ENCODE assay signal across 1 fruit fly cellular context in genomic region chr3R:30689653-30690052, dm6.
TF ChIP-seq lines count a peak whose summit lies in the region.

No protein-coding gene starts in this region.

TF ChIP-seq in whole organism, prepupa, 60 proteins besides CTCF, POLR2A, EP300 and RAD21 (continued from another document):
- TF ChIP-seq net (GFP tag; optimal IDR thresholded peaks at IDR 0.05; lab: Kevin White, UChicago): peak; percentile 35
- TF ChIP-seq Met (GFP tag; optimal IDR thresholded peaks at IDR 0.05; lab: Kevin White, UChicago): peak; percentile 92
- TF ChIP-seq CG6792 (GFP tag; optimal IDR thresholded peaks at IDR 0.05; lab: Kevin White, UChicago): peak; percentile 57
- peak in 1 of 2 experiments; percentile 21 for TF ChIP-seq salr (GFP tag; optimal IDR thresholded peaks at IDR 0.05; lab: Kevin White, UChicago)
- peak; percentile 29 for TF ChIP-seq CG10669 (GFP tag; optimal IDR thresholded peaks at IDR 0.05; lab: Kevin White, UChicago)
- peak; percentile 72; the same call in 2 of the 3 replicates for TF ChIP-seq eg (GFP tag; IDR thresholded peaks at IDR 0.05; lab: Robert Waterston, UW)
- TF ChIP-seq Gug (GFP tag; IDR thresholded peaks at IDR 0.05; lab: Robert Waterston, UW): peak; percentile 85
- TF ChIP-seq CG6163 (GFP tag; IDR thresholded peaks at IDR 0.05; lab: Robert Waterston, UW): peak; percentile 90
- peak; percentile 11 for TF ChIP-seq CG11762 (GFP tag; optimal IDR thresholded peaks at IDR 0.05; lab: Kevin White, UChicago; ENCODE audit: insufficient read depth)
- TF ChIP-seq CG8319 (GFP tag; optimal IDR thresholded peaks at IDR 0.05; lab: Kevin White, UChicago): peak; percentile 20
- TF ChIP-seq CG11294 (GFP tag; IDR thresholded peaks at IDR 0.05; lab: Robert Waterston, UW): peak; percentile 61; the same call in 1 of the 2 replicates
- TF ChIP-seq Eip78C (GFP tag; lab: Kevin White, UChicago): peak; percentile 80
- no peak for TF ChIP-seq CG3032 (tag; optimal IDR thresholded peaks at IDR 0.05; lab: Kevin White, UChicago)
- TF ChIP-seq CG10631 (GFP tag; optimal IDR thresholded peaks at IDR 0.05; lab: Kevin White, UChicago): peak; percentile 63
- peak; percentile 51 for TF ChIP-seq CG6276 (GFP tag; optimal IDR thresholded peaks at IDR 0.05; lab: Kevin White, UChicago)
- TF ChIP-seq spab (GFP tag; optimal IDR thresholded peaks at IDR 0.05; lab: Kevin White, UChicago): no peak
- TF ChIP-seq Sox14 (GFP tag; optimal IDR thresholded peaks at IDR 0.05; lab: Kevin White, UChicago): peak; percentile 50
- no peak for TF ChIP-seq dac (GFP tag; optimal IDR thresholded peaks at IDR 0.05; lab: Kevin White, UChicago)
- peak; percentile 6 for TF ChIP-seq CG8632 (GFP tag; optimal IDR thresholded peaks at IDR 0.05; lab: Kevin White, UChicago)
- TF ChIP-seq Ets96B (tag; optimal IDR thresholded peaks at IDR 0.05; lab: Kevin White, UChicago): no peak
- peak; percentile 71 for TF ChIP-seq achi (GFP tag; optimal IDR thresholded peaks at IDR 0.05; lab: Kevin White, UChicago)
- peak; percentile 22 for TF ChIP-seq acj6 (GFP tag; optimal IDR thresholded peaks at IDR 0.05; lab: Kevin White, UChicago)
- peak; percentile 32 for TF ChIP-seq CG11902 (GFP tag; optimal IDR thresholded peaks at IDR 0.05; lab: Kevin White, UChicago)
- TF ChIP-seq Eip75B (GFP tag; optimal IDR thresholded peaks at IDR 0.05; lab: Kevin White, UChicago): peak; percentile 74
- no peak for TF ChIP-seq dsx (GFP tag; optimal IDR thresholded peaks at IDR 0.05; lab: Kevin White, UChicago; ENCODE audit: poor library complexity, severe bottlenecking)
- TF ChIP-seq CG9139 (GFP tag; optimal IDR thresholded peaks at IDR 0.05; lab: Kevin White, UChicago): no peak
- TF ChIP-seq CG6808 (GFP tag; optimal IDR thresholded peaks at IDR 0.05; lab: Kevin White, UChicago): peak; percentile 16
- TF ChIP-seq Eip93F (GFP tag; optimal IDR thresholded peaks at IDR 0.05; lab: Kevin White, UChicago): peak; percentile 49
- no peak for TF ChIP-seq CG16779 (tag; optimal IDR thresholded peaks at IDR 0.05; lab: Kevin White, UChicago)
- TF ChIP-seq CG3919 (GFP tag; optimal IDR thresholded peaks at IDR 0.05; lab: Kevin White, UChicago): peak; percentile 75
- peak; percentile 69 for TF ChIP-seq CG15336 (GFP tag; IDR thresholded peaks at IDR 0.05; lab: Robert Waterston, UW)
- peak; percentile 64 for TF ChIP-seq Smox (GFP tag; optimal IDR thresholded peaks at IDR 0.05; lab: Kevin White, UChicago)
- peak; percentile 68 for TF ChIP-seq CG31627 (GFP tag; optimal IDR thresholded peaks at IDR 0.05; lab: Kevin White, UChicago)
- TF ChIP-seq fd59A (GFP tag; optimal IDR thresholded peaks at IDR 0.05; lab: Kevin White, UChicago): no peak
- TF ChIP-seq topi (GFP tag; optimal IDR thresholded peaks at IDR 0.05; lab: Kevin White, UChicago): peak; percentile 79
